Fruit fly (Drosophila melanogaster): ENCODE data around the gene Ubqn.

- peak; percentile 95 for TF ChIP-seq fd96Ca (GFP tag; IDR thresholded peaks at IDR 0.05)
- no peak for TF ChIP-seq CG13204 (GFP tag; optimal IDR thresholded peaks at IDR 0.05)
- TF ChIP-seq CG8159 (tag; optimal IDR thresholded peaks at IDR 0.05): peak; percentile 82
- peak; percentile 76 for TF ChIP-seq CG9948 (tag; optimal IDR thresholded peaks at IDR 0.05)
- peak; percentile 87 for TF ChIP-seq CG8301 (tag; optimal IDR thresholded peaks at IDR 0.05)
- TF ChIP-seq EcR (GFP tag; optimal IDR thresholded peaks at IDR 0.05): no peak
- no peak for TF ChIP-seq CG14655 (GFP tag; optimal IDR thresholded peaks at IDR 0.05)
- TF ChIP-seq Snoo (tag; optimal IDR thresholded peaks at IDR 0.05): peak; percentile 88
- TF ChIP-seq CG15710 (tag; optimal IDR thresholded peaks at IDR 0.05): peak; percentile 82
- no peak for TF ChIP-seq Pif1A (GFP tag; optimal IDR thresholded peaks at IDR 0.05)
- peak; percentile 79 for TF ChIP-seq gl (tag; optimal IDR thresholded peaks at IDR 0.05)
- peak; percentile 76 for TF ChIP-seq CG34367 (tag; optimal IDR thresholded peaks at IDR 0.05)
- TF ChIP-seq D1 (tag; optimal IDR thresholded peaks at IDR 0.05): no peak
These were observed 9.5 kb downstream of the Ubqn start, which contains the start of gene Mer for dm6 chrX:19692951-19693698.
